Fruit fly (Drosophila melanogaster): ENCODE results near the gene CG34267.

DNA sequence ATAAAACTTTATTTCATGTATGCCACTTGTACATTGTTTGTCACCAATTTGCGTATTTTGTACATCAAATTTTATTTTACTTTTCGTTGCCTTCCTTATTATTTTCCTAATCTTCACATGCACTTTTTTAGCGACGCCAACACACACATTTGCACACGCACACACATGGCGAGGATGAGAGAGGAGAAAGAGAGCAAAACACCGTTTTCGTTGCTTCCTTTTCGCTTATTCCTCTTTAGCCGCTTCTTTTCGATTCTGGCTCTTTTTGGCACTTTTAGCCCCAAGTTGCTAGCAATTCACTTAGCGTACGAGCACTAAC is 39.8 kb upstream of the CG34267 start:
- TF ChIP-seq Abd-B (GFP tag; optimal IDR thresholded peaks at IDR 0.05) (no peak), Vsx2 (GFP tag; optimal IDR thresholded peaks at IDR 0.05; ENCODE audit: partially characterized antibody) (no peak), br (GFP tag; optimal IDR thresholded peaks at IDR 0.05) (no peak)

All from whole organism, wandering third instar larva.